Fruit fly (Drosophila melanogaster) whole organism, embryonic: ENCODE results near the gene cac.

Experiments used
- Ada2b ChIP-seq: fragments of 200-800 bp; sonication (Bioruptor generic); IDR thresholded peaks from 2 replicates; pipeline ENCODE4 v1.3.6; 2022; ENCODE audit warnings: missing biosample characterization, missing genetic modification characterization
- Bgb ChIP-seq: fragments of 200-800 bp; sonication (Bioruptor generic); IDR thresholded peaks from 2 replicates; pipeline ENCODE4 v1.3.6; 2022; ENCODE audit warnings: missing biosample characterization, missing genetic modification characterization; ENCODE audit not compliant: partially characterized antibody
- Blimp-1 ChIP-seq: fragments of 200-800 bp; sonication (Bioruptor generic); optimal IDR thresholded peaks from 3 replicates; lab custom pipeline; 2018; ENCODE audit warnings: missing biosample characterization, missing genetic modification characterization, mild to moderate bottlenecking, moderate library complexity, missing genetic modification reagents
- CG10959 ChIP-seq: fragments of 200-800 bp; sonication (Bioruptor generic); IDR thresholded peaks from 2 replicates; pipeline ENCODE4 v1.3.6; 2022; ENCODE audit warnings: missing biosample characterization, missing genetic modification characterization
- CG11247 ChIP-seq: fragments of 200-800 bp; sonication (Bioruptor generic); IDR thresholded peaks from 2 replicates; pipeline ENCODE4 v1.3.6; 2022; ENCODE audit warnings: missing biosample characterization, missing genetic modification characterization
- CG11504 ChIP-seq: fragments of 200-800 bp; sonication (Bioruptor generic); optimal IDR thresholded peaks from 3 replicates; lab custom pipeline; 2019; ENCODE audit warnings: missing biosample characterization, mild to moderate bottlenecking, missing genetic modification characterization, moderate library complexity
- CG12104 ChIP-seq: fragments of 200-800 bp; sonication (Bioruptor generic); optimal IDR thresholded peaks from 3 replicates; lab custom pipeline; 2016; ENCODE audit warnings: missing biosample characterization, missing genetic modification characterization
- CG12769 ChIP-seq: fragments of 200-800 bp; sonication (Bioruptor generic); optimal IDR thresholded peaks from 2 replicates; lab custom pipeline; 2019; ENCODE audit warnings: missing biosample characterization, mild to moderate bottlenecking, missing genetic modification characterization, moderate library complexity
- CG13296 ChIP-seq: fragments of 200-800 bp; sonication (Bioruptor generic); optimal IDR thresholded peaks from 3 replicates; lab custom pipeline; 2018; ENCODE audit warnings: missing biosample characterization, mild to moderate bottlenecking, missing genetic modification characterization
- CG15514 ChIP-seq: fragments of 200-800 bp; sonication (Bioruptor generic); optimal IDR thresholded peaks from 3 replicates; lab custom pipeline; 2017; ENCODE audit warnings: missing biosample characterization, missing genetic modification characterization, mild to moderate bottlenecking, moderate library complexity, missing genetic modification reagents
- CG1792 ChIP-seq: fragments of 200-800 bp; sonication (Bioruptor generic); optimal IDR thresholded peaks from 2 replicates; lab custom pipeline; 2016; ENCODE audit warnings: missing biosample characterization, missing genetic modification characterization
- CG2120 ChIP-seq: fragments of 200-800 bp; sonication (Bioruptor generic); optimal IDR thresholded peaks from 3 replicates; lab custom pipeline; 2016; ENCODE audit warnings: missing biosample characterization, missing genetic modification characterization
- CG30020 ChIP-seq: fragments of 200-800 bp; optimal IDR thresholded peaks from 2 replicates; lab custom pipeline; 2019; ENCODE audit warnings: missing biosample characterization, mild to moderate bottlenecking, missing genetic modification characterization, moderate library complexity
- CG30403 ChIP-seq: fragments of 200-800 bp; sonication (Bioruptor generic); optimal IDR thresholded peaks from 3 replicates; lab custom pipeline; 2016; ENCODE audit warnings: missing biosample characterization, missing genetic modification characterization
- CG32532 ChIP-seq: fragments of 200-800 bp; sonication (Bioruptor generic); IDR thresholded peaks from 2 replicates; pipeline ENCODE4 v1.3.6; 2022; ENCODE audit warnings: missing biosample characterization, missing genetic modification characterization
- CG34224 ChIP-seq: fragments of 200-800 bp; sonication (Bioruptor generic); IDR thresholded peaks from 3 replicates; pipeline ENCODE4 v1.3.6; 2022; ENCODE audit warnings: missing biosample characterization, missing genetic modification characterization; ENCODE audit not compliant: partially characterized antibody
- CG4282 ChIP-seq: fragments of 200-800 bp; sonication (Bioruptor generic); optimal IDR thresholded peaks from 2 replicates; lab custom pipeline; 2016; ENCODE audit warnings: missing biosample characterization, missing genetic modification characterization
- CG4707 ChIP-seq: fragments of 200-800 bp; sonication (Bioruptor generic); optimal IDR thresholded peaks from 2 replicates; lab custom pipeline; 2018; ENCODE audit warnings: missing biosample characterization, mild to moderate bottlenecking, missing genetic modification characterization, moderate library complexity
- CG8089 ChIP-seq: fragments of 200-800 bp; sonication (Bioruptor generic); optimal IDR thresholded peaks from 3 replicates; lab custom pipeline; 2016; ENCODE audit warnings: missing biosample characterization, missing genetic modification characterization
- CG8290 ChIP-seq, 3 experiments: fragments of 200-800 bp; sonication (Bioruptor generic); optimal IDR thresholded peaks; 2 replicates each; lab custom pipeline; 2016 to 2019; ENCODE audit warnings: missing biosample characterization in 3 of 3, missing genetic modification characterization in 3 of 3, mild to moderate bottlenecking in 2 of 3, moderate library complexity in 1 of 3
- CG9437 ChIP-seq: fragments of 200-800 bp; sonication (Bioruptor generic); optimal IDR thresholded peaks from 2 replicates; lab custom pipeline; 2018; ENCODE audit warnings: missing biosample characterization, mild to moderate bottlenecking, missing genetic modification characterization
- CG9797 ChIP-seq: fragments of 200-800 bp; sonication (Bioruptor generic); optimal IDR thresholded peaks from 3 replicates; lab custom pipeline; 2018; ENCODE audit warnings: missing biosample characterization, mild to moderate bottlenecking, missing genetic modification characterization
- D19A ChIP-seq: fragments of 200-800 bp; optimal IDR thresholded peaks from 3 replicates; lab custom pipeline; 2019; ENCODE audit warnings: missing biosample characterization, mild to moderate bottlenecking, missing genetic modification characterization, moderate library complexity
- Dek ChIP-seq: fragments of 200-800 bp; sonication (Bioruptor generic); optimal IDR thresholded peaks from 3 replicates; lab custom pipeline; 2019; ENCODE audit warnings: missing biosample characterization, mild to moderate bottlenecking, missing genetic modification characterization, moderate library complexity
- Dfd ChIP-seq, 2 experiments: fragments of >200 bp; optimal IDR thresholded peaks; 2 replicates each; lab custom pipeline; 2017; ENCODE audit warnings: missing biosample characterization in 2 of 2, missing genetic modification characterization in 2 of 2
- Dll ChIP-seq: fragments of 200-800 bp; sonication (Bioruptor generic); IDR thresholded peaks from 4 replicates; pipeline ENCODE4 v1.3.6; 2022; ENCODE audit warnings: missing biosample characterization, missing genetic modification characterization; ENCODE audit not compliant: partially characterized antibody
- E2f2 ChIP-seq: fragments of 200-800 bp; sonication (Bioruptor generic); IDR thresholded peaks from 2 replicates; pipeline ENCODE4 v1.3.6; 2022; ENCODE audit warnings: missing biosample characterization, missing genetic modification characterization
- Elba2 ChIP-seq: fragments of 200-800 bp; sonication (Bioruptor generic); optimal IDR thresholded peaks from 3 replicates; lab custom pipeline; 2016; ENCODE audit warnings: missing biosample characterization, missing genetic modification characterization
- Ets97D ChIP-seq: fragments of 200-800 bp; sonication (Bioruptor generic); optimal IDR thresholded peaks from 3 replicates; lab custom pipeline; 2016; ENCODE audit warnings: missing biosample characterization, missing genetic modification characterization
- Fer2 ChIP-seq: fragments of 200-800 bp; sonication (Bioruptor generic); optimal IDR thresholded peaks from 2 replicates; lab custom pipeline; 2018; ENCODE audit warnings: missing biosample characterization, mild to moderate bottlenecking, missing genetic modification characterization, moderate library complexity
- Hmx ChIP-seq: fragments of 200-800 bp; sonication (Bioruptor generic); optimal IDR thresholded peaks from 2 replicates; lab custom pipeline; 2016; ENCODE audit warnings: missing biosample characterization, missing genetic modification characterization
- Lhr ChIP-seq: fragments of 200-800 bp; sonication (Bioruptor generic); optimal IDR thresholded peaks from 3 replicates; lab custom pipeline; 2017; ENCODE audit warnings: mild to moderate bottlenecking, missing biosample characterization, missing genetic modification reagents, missing genetic modification characterization
- Med ChIP-seq: fragments of 200-800 bp; sonication (Bioruptor generic); peaks from one replicate; lab custom pipeline; 2016; ENCODE audit warnings: missing biosample characterization, missing genetic modification characterization, mild to moderate bottlenecking, inconsistent platforms, moderate library complexity
- Taf1 ChIP-seq: fragments of 200-800 bp; sonication (Bioruptor generic); IDR thresholded peaks from 2 replicates; pipeline ENCODE4 v1.3.6; 2022; ENCODE audit warnings: missing biosample characterization, missing genetic modification characterization
- Xbp1 ChIP-seq: fragments of 200-800 bp; sonication (Bioruptor generic); optimal IDR thresholded peaks from 3 replicates; lab custom pipeline; 2016; ENCODE audit warnings: missing biosample characterization, mild to moderate bottlenecking, missing genetic modification characterization
- amos ChIP-seq: fragments of 200-800 bp; sonication (Bioruptor generic); IDR thresholded peaks from 2 replicates; pipeline ENCODE4 v1.3.6; 2022; ENCODE audit warnings: missing biosample characterization, missing genetic modification characterization; ENCODE audit not compliant: partially characterized antibody
- ase ChIP-seq: fragments of 200-800 bp; sonication (Bioruptor generic); IDR thresholded peaks from 3 replicates; pipeline ENCODE4 v1.3.6; 2022; ENCODE audit warnings: missing biosample characterization, missing genetic modification characterization
- ato ChIP-seq: fragments of 200-800 bp; sonication (Bioruptor generic); IDR thresholded peaks from 2 replicates; pipeline ENCODE4 v1.3.6; 2022; ENCODE audit warnings: missing biosample characterization, missing genetic modification characterization; ENCODE audit not compliant: partially characterized antibody
- bab2 ChIP-seq: fragments of 200-800 bp; sonication (Bioruptor generic); optimal IDR thresholded peaks from 2 replicates; lab custom pipeline; 2016; ENCODE audit warnings: missing biosample characterization, missing genetic modification characterization
- chif ChIP-seq, 2 experiments: fragments of 200-800 bp; sonication (Bioruptor generic); optimal IDR thresholded peaks; 3 replicates each; lab custom pipeline; 2016; ENCODE audit warnings: missing biosample characterization in 2 of 2, missing genetic modification characterization in 2 of 2
- ftz-f1 ChIP-seq: fragments of 200-800 bp; sonication (Bioruptor generic); optimal IDR thresholded peaks from 2 replicates; lab custom pipeline; 2016; ENCODE audit warnings: missing biosample characterization, missing genetic modification characterization
- gce ChIP-seq: fragments of 200-800 bp; sonication (Bioruptor generic); IDR thresholded peaks from 3 replicates; pipeline ENCODE4 v1.3.6; 2022; ENCODE audit warnings: missing biosample characterization, missing genetic modification characterization
- gfzf ChIP-seq: fragments of 200-800 bp; sonication (Bioruptor generic); optimal IDR thresholded peaks from 2 replicates; lab custom pipeline; 2016; ENCODE audit warnings: missing biosample characterization, mild to moderate bottlenecking, missing genetic modification characterization, moderate library complexity
- grn ChIP-seq: fragments of 200-800 bp; sonication (Bioruptor generic); optimal IDR thresholded peaks from 3 replicates; lab custom pipeline; 2017; ENCODE audit warnings: missing biosample characterization, missing genetic modification characterization
- mam ChIP-seq: fragments of 200-800 bp; sonication (Bioruptor generic); optimal IDR thresholded peaks from 3 replicates; lab custom pipeline; 2016; ENCODE audit warnings: missing biosample characterization, missing genetic modification characterization
- pum ChIP-seq: fragments of 200-800 bp; sonication (Bioruptor generic); optimal IDR thresholded peaks from 2 replicates; lab custom pipeline; 2016; ENCODE audit warnings: missing biosample characterization, missing genetic modification characterization
- sob ChIP-seq: fragments of 200-800 bp; sonication (Bioruptor generic); IDR thresholded peaks from 2 replicates; pipeline ENCODE4 v1.3.6; 2022; ENCODE audit warnings: missing biosample characterization, missing genetic modification characterization
- toy ChIP-seq: fragments of 200-800 bp; sonication (Bioruptor generic); IDR thresholded peaks from 2 replicates; pipeline ENCODE4 v1.3.6; 2022; ENCODE audit warnings: missing biosample characterization, missing genetic modification characterization
- trem ChIP-seq: fragments of 200-800 bp; optimal IDR thresholded peaks from 3 replicates; lab custom pipeline; 2019; ENCODE audit warnings: missing biosample characterization, mild to moderate bottlenecking, missing genetic modification characterization, moderate library complexity
- vvl ChIP-seq: fragments of 200-800 bp; sonication (Bioruptor generic); IDR thresholded peaks from 2 replicates; pipeline ENCODE4 v1.3.6; 2022; ENCODE audit warnings: missing biosample characterization, missing genetic modification characterization

The cac gene

DNA sequence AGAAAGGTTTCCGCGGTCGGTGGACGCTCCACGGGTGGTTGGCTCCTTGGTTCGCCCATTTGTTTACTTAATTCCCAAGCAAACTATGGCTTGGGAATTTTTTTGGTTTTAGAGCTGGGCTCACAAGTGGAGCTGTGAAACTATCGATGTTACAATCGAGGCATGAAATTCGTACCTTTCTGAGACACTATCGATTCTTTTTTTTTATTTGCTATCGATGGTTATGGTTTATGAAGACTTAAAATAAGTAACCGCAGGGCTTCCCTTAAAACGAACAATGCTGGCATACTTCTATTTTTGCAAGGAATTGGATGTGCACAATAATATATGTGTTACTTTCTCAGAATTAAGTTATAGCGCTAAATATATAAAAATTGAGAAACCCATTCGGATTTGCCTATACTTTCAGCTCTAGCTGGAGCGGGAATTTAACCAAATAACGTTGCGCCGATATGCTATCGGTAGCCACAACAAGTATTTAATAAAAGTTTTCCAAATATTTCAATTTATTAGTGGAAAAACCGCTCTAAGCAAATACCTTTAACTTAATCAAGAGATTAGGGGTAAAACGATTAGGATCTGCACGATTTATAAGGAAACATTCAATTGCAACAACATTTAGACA is 33.0 kb upstream of the cac start, which contains the start of gene Chrac-16 (continued):
- TF ChIP-seq CG13296 (GFP tag; lab: Kevin White, UChicago) (no peak), Ets97D (GFP tag; lab: Kevin White, UChicago) (no peak), Dll (peak; percentile 78), CG8089 (no peak), CG32532 (GFP tag; lab: Robert Waterston, UW) (no peak), CG2120 (GFP tag; lab: Kevin White, UChicago) (no peak), sob (no peak), trem (tag; lab: Kevin White, UChicago) (no peak), Dek (tag; lab: Kevin White, UChicago) (no peak), CG34224 (GFP tag; lab: Robert Waterston, UW) (peak; percentile 61), ase (GFP tag; lab: Robert Waterston, UW) (no peak), Blimp-1 (GFP tag; lab: Kevin White, UChicago) (no peak), E2f2 (GFP tag; lab: Robert Waterston, UW) (peak; percentile 7; the same call in 1 of the 2 replicates), CG9437 (GFP tag; lab: Kevin White, UChicago) (no peak), ato (peak; percentile 70), vvl (GFP tag; lab: Robert Waterston, UW) (no peak), D19A (no peak), CG11247 (GFP tag; lab: Robert Waterston, UW) (no peak), Bgb (GFP tag; lab: Robert Waterston, UW) (peak; percentile 81), Elba2 (GFP tag; lab: Kevin White, UChicago) (no peak), Med (peak; percentile 62), CG8290 (GFP tag; optimal IDR thresholded peaks at IDR 0.05; lab: Kevin White, UChicago) (no peak), CG8290 (tag; optimal IDR thresholded peaks at IDR 0.05; lab: Kevin White, UChicago) (no peak), mam (GFP tag; lab: Kevin White, UChicago) (no peak), Hmx (no peak), CG11504 (no peak), CG9797 (GFP tag; lab: Kevin White, UChicago) (no peak), Ada2b (no peak), Xbp1 (GFP tag; lab: Kevin White, UChicago) (no peak), amos (peak; percentile 81), CG12769 (tag; lab: Kevin White, UChicago) (no peak), Taf1 (GFP tag; lab: Robert Waterston, UW) (no peak), CG30020 (no peak), CG30403 (GFP tag; lab: Kevin White, UChicago) (no peak), CG15514 (GFP tag; lab: Kevin White, UChicago) (no peak), CG4707 (GFP tag; lab: Kevin White, UChicago) (no peak), pum (GFP tag; lab: Kevin White, UChicago) (no peak), gce (GFP tag; lab: Robert Waterston, UW) (no peak), CG1792 (GFP tag; lab: Kevin White, UChicago) (no peak), CG10959 (no peak), Dfd (GFP tag; optimal IDR thresholded peaks at IDR 0.05; lab: Kevin White, UChicago) (no peak), CG12104 (GFP tag; lab: Kevin White, UChicago) (no peak), Fer2 (tag; lab: Kevin White, UChicago) (no peak), toy (GFP tag; lab: Robert Waterston, UW) (no peak), bab2 (GFP tag; lab: Kevin White, UChicago) (no peak), ftz-f1 (no peak), CG4282 (GFP tag; lab: Kevin White, UChicago) (no peak), gfzf (peak; percentile 20), Lhr (GFP tag; lab: Kevin White, UChicago) (no peak), chif (GFP tag; optimal IDR thresholded peaks at IDR 0.05; lab: Kevin White, UChicago) (no peak), grn (GFP tag; lab: Kevin White, UChicago) (no peak)
